Worm (Caenorhabditis elegans): ENCODE data around the gene nhr-84.

Gene nhr-84

DNA sequence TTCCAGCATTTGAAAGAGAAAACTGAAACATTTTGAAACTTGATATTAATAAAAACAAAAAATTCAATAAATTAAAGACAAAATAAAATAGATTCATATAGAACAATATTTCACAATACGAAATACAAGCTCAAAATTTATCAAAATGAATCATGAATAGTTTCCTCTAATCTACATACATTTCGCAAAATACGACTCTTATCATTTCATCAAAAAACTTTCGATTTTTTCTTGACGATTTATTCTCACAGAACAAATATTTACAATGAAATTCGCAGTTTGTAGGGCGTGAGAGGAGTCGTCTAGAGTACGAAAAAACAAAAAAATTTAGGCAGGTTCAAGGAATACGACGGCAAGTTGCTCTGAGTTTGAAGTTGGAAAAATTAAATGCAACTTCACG lies 10.7 kb upstream of the nhr-84 start:
- TF ChIP-seq ceh-90 (tag; optimal IDR thresholded peaks at IDR 0.05) (no peak), elt-2 (tag; optimal IDR thresholded peaks at IDR 0.05) (peak; percentile 57), nhr-11 (tag; optimal IDR thresholded peaks at IDR 0.05) (no peak), nhr-12 (tag; optimal IDR thresholded peaks at IDR 0.05) (no peak), ceh-63 (GFP tag; optimal IDR thresholded peaks at IDR 0.05) (no peak), sup-37 (GFP tag; optimal IDR thresholded peaks at IDR 0.05) (no peak), F16B12.6 (tag; optimal IDR thresholded peaks at IDR 0.05) (no peak), C16A3.4 (tag; optimal IDR thresholded peaks at IDR 0.05) (no peak)

DNA sequence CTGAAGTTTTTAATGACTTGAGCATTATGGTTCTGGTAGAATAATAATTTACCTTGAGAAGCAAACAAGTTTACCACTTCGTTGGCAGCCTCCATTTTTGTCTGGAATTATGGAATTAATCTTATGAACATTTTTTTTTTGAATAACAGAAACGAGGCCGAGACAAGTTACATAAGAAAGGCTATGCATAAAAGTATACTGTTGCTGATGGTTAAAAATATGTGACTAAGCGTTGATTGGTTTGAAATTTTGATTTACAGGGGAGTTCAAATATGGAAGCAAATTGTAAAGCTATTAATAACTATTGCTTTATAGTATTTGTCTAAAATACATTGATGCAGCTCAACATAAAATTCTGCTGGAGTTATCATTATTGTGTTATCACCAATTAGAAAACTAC lies 9.3 kb upstream of the nhr-84 start, which contains the start of gene cgt-1:
Gene cgt-1, minus strand, starts transcription at position 101 of the 400 bp plus-strand sequence.
- peak; percentile 24 for TF ChIP-seq elt-2 (tag; optimal IDR thresholded peaks at IDR 0.05)
- TF ChIP-seq sptf-1 (tag; optimal IDR thresholded peaks at IDR 0.05): no peak

DNA sequence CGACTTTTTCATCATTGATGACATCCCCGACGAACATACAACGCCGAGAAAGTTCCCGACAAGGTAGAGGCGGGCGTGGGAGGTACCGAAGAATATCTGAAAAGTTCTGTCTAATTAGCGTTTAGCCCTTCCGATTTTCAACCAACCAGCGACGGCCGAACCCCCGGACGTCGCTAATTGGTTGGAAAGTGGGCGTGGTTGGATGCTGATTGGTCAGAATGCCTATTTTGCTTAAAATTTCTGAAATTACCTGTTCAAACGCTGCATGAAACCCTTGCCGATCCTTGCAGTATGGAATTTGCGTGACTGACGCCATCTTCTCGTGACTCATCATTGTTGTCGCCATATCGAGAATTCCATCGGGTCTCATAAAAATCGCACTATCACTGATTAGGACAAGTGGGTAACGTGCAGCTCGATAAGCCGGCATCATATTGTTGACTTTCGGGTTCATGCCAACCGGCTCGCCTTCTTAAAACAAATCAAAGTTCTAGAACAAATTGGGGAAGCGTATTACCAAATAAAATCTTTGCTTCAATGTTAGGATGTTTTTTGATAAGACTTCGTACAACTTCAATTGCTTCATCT lies 8.4 kb upstream of the nhr-84 start:
- peak; percentile 87 for TF ChIP-seq elt-2 (tag; optimal IDR thresholded peaks at IDR 0.05)
- TF ChIP-seq efl-1 (optimal IDR thresholded peaks at IDR 0.05): no peak
- no peak for TF ChIP-seq efl-1 (GFP tag; optimal IDR thresholded peaks at IDR 0.05 in 1 of 2)
- TF ChIP-seq unc-98 (GFP tag; IDR thresholded peaks at IDR 0.05): no peak
- TF ChIP-seq egl-13 (tag; optimal IDR thresholded peaks at IDR 0.05): no peak
- TF ChIP-seq xbp-1 (tag; optimal IDR thresholded peaks at IDR 0.05): no peak
- TF ChIP-seq swsn-7 (tag; optimal IDR thresholded peaks at IDR 0.05): no peak
- no peak for TF ChIP-seq nhr-11 (tag; optimal IDR thresholded peaks at IDR 0.05)
- peak; percentile 24 for TF ChIP-seq nhr-20 (tag; optimal IDR thresholded peaks at IDR 0.05)
- TF ChIP-seq nhr-84 (tag; optimal IDR thresholded peaks at IDR 0.05): no peak
- TF ChIP-seq nhr-90 (tag; optimal IDR thresholded peaks at IDR 0.05; ENCODE audit: poor library complexity): peak; percentile 18
- TF ChIP-seq mab-9 (GFP tag; IDR thresholded peaks at IDR 0.05): no peak
- no peak for TF ChIP-seq pax-3 (tag; optimal IDR thresholded peaks at IDR 0.05)
- TF ChIP-seq ztf-11 (tag; optimal IDR thresholded peaks at IDR 0.05): no peak
- TF ChIP-seq pqm-1 (tag; optimal IDR thresholded peaks at IDR 0.05): no peak
- no peak for TF ChIP-seq aly-2 (tag; optimal IDR thresholded peaks at IDR 0.05)
- TF ChIP-seq nhr-12 (tag; optimal IDR thresholded peaks at IDR 0.05): no peak
- TF ChIP-seq unc-130 (tag; optimal IDR thresholded peaks at IDR 0.05): no peak
- TF ChIP-seq unc-86 (tag; optimal IDR thresholded peaks at IDR 0.05): no peak
- TF ChIP-seq tlp-1 (tag; optimal IDR thresholded peaks at IDR 0.05): peak; percentile 19
- no peak for TF ChIP-seq lir-3 (tag; optimal IDR thresholded peaks at IDR 0.05; ENCODE audit: poor library complexity)
- peak in 1 of 2 experiments; percentile 25 for TF ChIP-seq lin-35 (GFP tag; optimal IDR thresholded peaks at IDR 0.05)
- no peak for TF ChIP-seq sox-4 (tag; optimal IDR thresholded peaks at IDR 0.05)
- TF ChIP-seq lin-13 (GFP tag; optimal IDR thresholded peaks at IDR 0.05): no peak
- no peak for TF ChIP-seq C16A3.4 (tag; optimal IDR thresholded peaks at IDR 0.05)
- no peak for TF ChIP-seq ztf-4 (tag; optimal IDR thresholded peaks at IDR 0.05)

DNA sequence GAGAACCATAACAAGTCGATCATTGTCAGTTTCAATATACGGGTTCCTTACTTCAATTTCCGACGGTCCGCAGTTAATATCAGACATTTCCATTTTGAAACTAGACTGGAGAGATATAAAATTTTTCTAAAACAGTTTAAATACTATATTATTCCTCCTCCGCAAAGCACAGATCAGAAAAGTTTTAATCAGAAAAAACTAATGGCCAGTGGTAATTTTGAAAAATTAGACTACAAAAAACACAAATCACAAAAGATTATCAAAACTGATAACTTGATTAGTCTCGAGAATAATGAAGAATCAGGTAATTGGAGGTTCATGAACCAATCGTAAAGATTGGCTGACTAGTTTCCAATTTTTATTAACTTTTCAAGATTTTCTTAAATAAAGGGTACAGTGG lies 6.6 kb upstream of the nhr-84 start, which contains the start of gene T06C12.9:
Gene T06C12.9, minus strand, starts transcription at position 101 of the 400 bp plus-strand sequence.
- TF ChIP-seq sox-4 (tag; optimal IDR thresholded peaks at IDR 0.05) (no peak), nhr-85 (tag) (peak; percentile 20)

DNA sequence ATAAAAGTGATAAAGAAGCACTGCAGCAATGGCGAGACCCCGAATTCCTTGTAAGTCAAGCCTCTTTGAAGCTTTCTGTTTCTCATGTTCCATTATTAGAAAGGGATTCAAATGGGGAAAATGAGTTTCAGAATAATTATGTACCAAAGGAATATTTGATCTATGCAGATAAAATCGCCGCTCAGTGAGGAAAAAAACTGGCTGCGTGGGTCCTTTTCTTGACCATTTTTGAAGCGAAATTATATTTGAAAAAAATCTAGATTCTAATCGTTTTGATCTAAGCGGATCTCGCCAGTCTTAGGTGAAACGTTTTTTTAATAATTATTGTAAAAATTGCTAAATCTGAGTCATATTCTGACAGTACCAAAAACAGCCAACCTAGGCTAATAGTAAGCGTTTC lies 5.3 kb upstream of the nhr-84 start, which contains the start of gene oac-42:
Gene oac-42, minus strand, starts transcription at position 101 of the 400 bp plus-strand sequence.
- TF ChIP-seq pax-3 (tag; optimal IDR thresholded peaks at IDR 0.05): no peak
- no peak for TF ChIP-seq nhr-47 (tag; optimal IDR thresholded peaks at IDR 0.05)
- TF ChIP-seq elt-2 (tag; optimal IDR thresholded peaks at IDR 0.05): no peak
- no peak for TF ChIP-seq ceh-88 (GFP tag; IDR thresholded peaks at IDR 0.05)
- no peak for TF ChIP-seq C34B4.2 (tag; optimal IDR thresholded peaks at IDR 0.05)
- no peak for TF ChIP-seq ama-1 (optimal IDR thresholded peaks at IDR 0.05)
- TF ChIP-seq elt-3 (tag; optimal IDR thresholded peaks at IDR 0.05): no peak
- TF ChIP-seq lin-14 (GFP tag; optimal IDR thresholded peaks at IDR 0.05): no peak
- no peak for TF ChIP-seq pqm-1 (tag; optimal IDR thresholded peaks at IDR 0.05)
- TF ChIP-seq lin-15B (tag; optimal IDR thresholded peaks at IDR 0.05): no peak
- TF ChIP-seq sox-4 (tag; optimal IDR thresholded peaks at IDR 0.05): no peak
- no peak for TF ChIP-seq dsc-1 (tag; optimal IDR thresholded peaks at IDR 0.05)
- no peak for TF ChIP-seq efl-1 (optimal IDR thresholded peaks at IDR 0.05)
- TF ChIP-seq efl-1 (GFP tag; optimal IDR thresholded peaks at IDR 0.05 in 1 of 2): no peak
- TF ChIP-seq ceh-90 (tag; optimal IDR thresholded peaks at IDR 0.05): no peak

Measured in whole organism, L1 larva.